Worm (Caenorhabditis elegans) whole organism, L2 larva: ENCODE measurements around the gene npl-4.1.
A peak's percentile ranks its signal among the peaks of the same experiment; 100 is the strongest.

Experiments
- C34F6.9 ChIP-seq: fragments of 150-350 bp; optimal IDR thresholded peaks from 2 replicates; lab custom pipeline; 2014; ENCODE audit warnings: missing biosample characterization, missing genetic modification characterization
- F13H6.1 ChIP-seq: sonication (generic microtip); optimal IDR thresholded peaks from 2 replicates; lab custom pipeline; 2016; ENCODE audit warnings: missing genetic modification characterization, missing compliant biosample characterization
- R02D3.7 ChIP-seq: fragments of 150-350 bp; optimal IDR thresholded peaks from 2 replicates; lab custom pipeline; 2014; ENCODE audit warnings: missing biosample characterization, missing genetic modification characterization
- Y55F3AM.14 ChIP-seq: fragments of 200-800 bp; sonication (Bioruptor generic); optimal IDR thresholded peaks from 2 replicates; lab custom pipeline; 2018; ENCODE audit warnings: mild to moderate bottlenecking, missing genetic modification characterization, missing compliant biosample characterization
- ZK546.5 ChIP-seq: sonication (generic microtip); optimal IDR thresholded peaks from 2 replicates; lab custom pipeline; 2017; ENCODE audit warnings: missing biosample characterization, missing genetic modification characterization
- alr-1 ChIP-seq: fragments of 150-350 bp; optimal IDR thresholded peaks from 2 replicates; lab custom pipeline; 2014; ENCODE audit warnings: missing biosample characterization, missing genetic modification characterization
- aly-2 ChIP-seq: fragments of 150-350 bp; optimal IDR thresholded peaks from 2 replicates; lab custom pipeline; 2014; ENCODE audit warnings: missing biosample characterization, missing genetic modification characterization
- ama-1 ChIP-seq: fragments of 150-350 bp; optimal IDR thresholded peaks from 2 replicates; lab custom pipeline; 2018; ENCODE audit warnings: inconsistent platforms
- blmp-1 ChIP-seq: sonication (generic microtip); optimal IDR thresholded peaks from 2 replicates; lab custom pipeline; 2017; ENCODE audit warnings: missing genetic modification characterization, mild to moderate bottlenecking, missing compliant biosample characterization, antibody characterized with exemption, moderate library complexity; ENCODE audit not compliant: insufficient read depth
- ceh-82 ChIP-seq: fragments of 150-350 bp; optimal IDR thresholded peaks from 2 replicates; lab custom pipeline; 2014; ENCODE audit warnings: missing biosample characterization, missing genetic modification characterization
- crh-2 ChIP-seq: sonication (generic microtip); optimal IDR thresholded peaks from 2 replicates; lab custom pipeline; 2017; ENCODE audit warnings: missing biosample characterization, missing genetic modification characterization
- dmd-4 ChIP-seq: sonication (generic microtip); optimal IDR thresholded peaks from 2 replicates; lab custom pipeline; 2017; ENCODE audit warnings: missing biosample characterization, missing genetic modification characterization
- egl-27 ChIP-seq: sonication (generic microtip); optimal IDR thresholded peaks from 3 replicates; lab custom pipeline; 2017; ENCODE audit warnings: missing biosample characterization, missing genetic modification reagents, missing genetic modification characterization
- elt-3 ChIP-seq: sonication (generic microtip); optimal IDR thresholded peaks from 2 replicates; lab custom pipeline; 2017; ENCODE audit warnings: missing biosample characterization, missing genetic modification characterization
- fos-1 ChIP-seq: fragments of 150-350 bp; optimal IDR thresholded peaks from 2 replicates; lab custom pipeline; 2014; ENCODE audit warnings: missing biosample characterization, missing genetic modification characterization
- gmeb-1 ChIP-seq: fragments of 150-350 bp; optimal IDR thresholded peaks from 2 replicates; lab custom pipeline; 2014; ENCODE audit warnings: missing biosample characterization, missing genetic modification characterization
- lin-11 ChIP-seq: fragments of 150-350 bp; sonication (generic microtip); optimal IDR thresholded peaks from 2 replicates; lab custom pipeline; 2014; ENCODE audit warnings: missing biosample characterization, missing genetic modification characterization, inconsistent platforms, mixed read lengths
- lin-13 ChIP-seq: fragments of 150-350 bp; optimal IDR thresholded peaks from 2 replicates; lab custom pipeline; 2014; ENCODE audit warnings: missing biosample characterization, missing genetic modification reagents, missing genetic modification characterization
- lin-39 ChIP-seq: fragments of 150-350 bp; optimal IDR thresholded peaks from 2 replicates; lab custom pipeline; 2014; ENCODE audit warnings: missing biosample characterization, missing genetic modification reagents, missing genetic modification characterization
- lsy-2 ChIP-seq, 2 experiments: fragments of 150-350 bp in 1 of 2; sonication (generic microtip) in 1 of 2; optimal IDR thresholded peaks; 2 replicates each; lab custom pipeline; 2014 to 2017; ENCODE audit warnings: missing biosample characterization in 2 of 2, missing genetic modification characterization in 2 of 2
- mab-5 ChIP-seq: fragments of 150-350 bp; optimal IDR thresholded peaks from 2 replicates; lab custom pipeline; 2014; ENCODE audit warnings: missing biosample characterization, missing genetic modification characterization
- mbf-1 ChIP-seq: sonication (generic microtip); optimal IDR thresholded peaks from 2 replicates; lab custom pipeline; 2017; ENCODE audit warnings: missing biosample characterization, missing genetic modification characterization
- mdl-1 ChIP-seq, 2 experiments: fragments of 150-350 bp in 1 of 2; sonication (generic microtip) in 1 of 2; optimal IDR thresholded peaks; 2 replicates each; lab custom pipeline; 2017; ENCODE audit warnings: missing biosample characterization in 2 of 2, missing genetic modification characterization in 2 of 2
- nhr-10 ChIP-seq: sonication (generic microtip); optimal IDR thresholded peaks from 2 replicates; lab custom pipeline; 2017; ENCODE audit warnings: missing biosample characterization, missing genetic modification characterization
- nhr-11 ChIP-seq: fragments of 150-350 bp; optimal IDR thresholded peaks from 2 replicates; lab custom pipeline; 2014; ENCODE audit warnings: missing biosample characterization, missing genetic modification characterization
- nhr-129 ChIP-seq: fragments of 150-350 bp; optimal IDR thresholded peaks from 2 replicates; lab custom pipeline; 2014; ENCODE audit warnings: missing biosample characterization, missing genetic modification characterization
- nhr-21 ChIP-seq: fragments of 150-350 bp; optimal IDR thresholded peaks from 2 replicates; lab custom pipeline; 2014; ENCODE audit warnings: missing biosample characterization, missing genetic modification characterization
- nhr-25 ChIP-seq: fragments of 150-350 bp; sonication (generic microtip); optimal IDR thresholded peaks from 3 replicates; lab custom pipeline; 2014; ENCODE audit warnings: missing biosample characterization, missing genetic modification characterization
- nhr-77 ChIP-seq: fragments of 150-350 bp; optimal IDR thresholded peaks from 2 replicates; lab custom pipeline; 2014; ENCODE audit warnings: missing biosample characterization, missing genetic modification characterization
- peb-1 ChIP-seq: fragments of 150-350 bp; optimal IDR thresholded peaks from 2 replicates; lab custom pipeline; 2014; ENCODE audit warnings: missing biosample characterization, missing genetic modification characterization
- sem-4 ChIP-seq: fragments of 150-350 bp; optimal IDR thresholded peaks from 2 replicates; lab custom pipeline; 2014; ENCODE audit warnings: missing biosample characterization, missing genetic modification reagents, missing genetic modification characterization
- skn-1 ChIP-seq: sonication (generic microtip); optimal IDR thresholded peaks from 2 replicates; lab custom pipeline; 2017; ENCODE audit warnings: missing biosample characterization, missing genetic modification characterization
- sma-3 ChIP-seq: sonication (generic microtip); optimal IDR thresholded peaks from 2 replicates; lab custom pipeline; 2016; ENCODE audit warnings: missing genetic modification reagents, missing genetic modification characterization, missing compliant biosample characterization
- sma-9 ChIP-seq, 2 experiments: fragments of 150-350 bp in 1 of 2; sonication (generic microtip) in 1 of 2; optimal IDR thresholded peaks; 2 replicates each; lab custom pipeline; 2014 to 2016; ENCODE audit warnings: missing genetic modification characterization in 2 of 2, mild to moderate bottlenecking in 1 of 2, missing biosample characterization in 1 of 2, missing compliant biosample characterization in 1 of 2, missing genetic modification reagents in 1 of 2, moderate library complexity in 1 of 2
- snpc-4 ChIP-seq: fragments of 150-350 bp; optimal IDR thresholded peaks from 2 replicates; lab custom pipeline; 2014; ENCODE audit warnings: missing biosample characterization, missing genetic modification characterization
- unc-39 ChIP-seq: fragments of 150-350 bp; optimal IDR thresholded peaks from 2 replicates; lab custom pipeline; 2014; ENCODE audit warnings: missing biosample characterization, missing genetic modification characterization
- unc-55 ChIP-seq: fragments of 150-350 bp; sonication (generic microtip); optimal IDR thresholded peaks from 3 replicates; lab custom pipeline; 2014; ENCODE audit warnings: missing biosample characterization, missing genetic modification reagents, missing genetic modification characterization
- unc-62 ChIP-seq: fragments of 150-350 bp; optimal IDR thresholded peaks from 2 replicates; lab custom pipeline; 2014; ENCODE audit warnings: missing biosample characterization, missing genetic modification reagents, missing genetic modification characterization
- zag-1 ChIP-seq: fragments of 150-350 bp; optimal IDR thresholded peaks from 2 replicates; lab custom pipeline; 2014; ENCODE audit warnings: missing biosample characterization, missing genetic modification characterization
- ztf-11 ChIP-seq: sonication (generic microtip); optimal IDR thresholded peaks from 2 replicates; lab custom pipeline; 2017; ENCODE audit warnings: missing biosample characterization, missing genetic modification characterization
- ztf-4 ChIP-seq: fragments of 150-350 bp; optimal IDR thresholded peaks from 2 replicates; lab custom pipeline; 2014; ENCODE audit warnings: missing biosample characterization, missing genetic modification characterization

Gene npl-4.1

ce11 chrII:5593377-5593932 is 37.7 kb upstream of the npl-4.1 start, which contains the start of gene cdc-14 (continued):
- TF ChIP-seq nhr-10 (tag; lab: Kevin White, UChicago) (no peak), zag-1 (tag; lab: Kevin White, UChicago) (no peak), snpc-4 (peak; percentile 74), nhr-77 (tag; lab: Kevin White, UChicago) (no peak), R02D3.7 (no peak), ZK546.5 (no peak), lsy-2 (tag; optimal IDR thresholded peaks at IDR 0.05; lab: Kevin White, UChicago) (peak in 1 of 2 experiments; percentile 82)

DNA sequence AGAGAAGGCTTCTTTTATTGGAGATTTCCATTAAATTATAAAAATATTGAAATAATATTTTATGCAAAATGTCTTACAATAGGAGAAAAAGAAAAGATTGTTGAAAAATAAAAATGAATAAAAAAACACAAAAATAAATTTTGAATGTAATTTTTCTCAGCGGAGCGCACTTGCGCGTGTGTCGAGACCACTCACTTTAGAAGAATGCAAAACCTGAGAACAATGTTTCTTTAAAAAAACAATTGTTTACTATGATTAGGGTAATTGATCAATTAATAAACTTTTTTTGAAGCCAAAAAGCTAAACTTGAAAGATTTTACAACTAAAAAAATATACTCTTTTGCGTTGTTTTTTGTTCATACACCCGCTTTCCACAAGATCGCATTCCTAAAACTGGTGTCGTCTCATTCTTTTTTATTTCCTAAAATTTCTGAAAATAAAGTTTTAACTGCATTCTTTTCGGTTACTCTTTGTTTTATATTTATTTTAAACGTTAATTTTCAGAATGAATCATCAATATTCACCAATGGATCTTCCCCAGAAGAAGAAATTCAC is 36.9 kb upstream of the npl-4.1 start, which contains the start of gene ttc-4:
Gene ttc-4, plus strand, starts transcription at position 505 of the 555 bp plus-strand sequence.
- TF ChIP-seq nhr-25 (tag; lab: Kevin White, UChicago) (peak; percentile 22), lin-39 (tag; lab: Kevin White, UChicago) (no peak), peb-1 (tag; lab: Kevin White, UChicago) (no peak), elt-3 (tag; lab: Kevin White, UChicago) (no peak), crh-2 (tag; lab: Kevin White, UChicago) (peak; percentile 28), fos-1 (tag; lab: Kevin White, UChicago) (peak; percentile 25), egl-27 (tag; lab: Kevin White, UChicago) (no peak), C34F6.9 (peak; percentile 68), lin-11 (tag; lab: Kevin White, UChicago) (no peak), sma-9 (GFP tag; optimal IDR thresholded peaks at IDR 0.05; lab: Kevin White, UChicago) (no peak), sma-9 (tag; optimal IDR thresholded peaks at IDR 0.05; lab: Kevin White, UChicago) (no peak), F13H6.1 (tag; lab: Kevin White, UChicago) (peak; percentile 4), dmd-4 (no peak), nhr-129 (tag; lab: Kevin White, UChicago) (peak; percentile 27), sem-4 (no peak), sma-3 (GFP tag; lab: Kevin White, UChicago) (peak; percentile 20), unc-62 (GFP tag; lab: Kevin White, UChicago) (no peak), Y55F3AM.14 (no peak), nhr-10 (tag; lab: Kevin White, UChicago) (no peak), mab-5 (tag; lab: Kevin White, UChicago) (no peak), ZK546.5 (no peak), lsy-2 (tag; optimal IDR thresholded peaks at IDR 0.05; lab: Kevin White, UChicago) (peak in 1 of 2 experiments; percentile 66), R02D3.7 (no peak), aly-2 (tag; lab: Kevin White, UChicago) (no peak), lin-13 (peak; percentile 27), unc-55 (GFP tag; lab: Kevin White, UChicago) (peak; percentile 76)
- TF ChIP-seq, all 48 proteins: peak for 10

ce11 chrII:5596247-5596646 is 34.9 kb upstream of the npl-4.1 start, which contains the start of gene C17G10.1:
C17G10.1 (plus strand) TSS chrII:5596547.
- no peak for TF ChIP-seq sma-9 (GFP tag; optimal IDR thresholded peaks at IDR 0.05; lab: Kevin White, UChicago)
- no peak for TF ChIP-seq sma-9 (tag; optimal IDR thresholded peaks at IDR 0.05; lab: Kevin White, UChicago)
- TF ChIP-seq nhr-11: no peak
- no peak for TF ChIP-seq aly-2 (tag; lab: Kevin White, UChicago)
- TF ChIP-seq mdl-1 (tag; optimal IDR thresholded peaks at IDR 0.05; lab: Kevin White, UChicago): no peak
- no peak for TF ChIP-seq nhr-129 (tag; lab: Kevin White, UChicago)
- TF ChIP-seq sem-4: no peak
- no peak for TF ChIP-seq ztf-4 (tag; lab: Kevin White, UChicago)
- no peak for TF ChIP-seq F13H6.1 (tag; lab: Kevin White, UChicago)
- TF ChIP-seq nhr-77 (tag; lab: Kevin White, UChicago): no peak
- no peak for TF ChIP-seq unc-39 (tag; lab: Kevin White, UChicago)
- no peak for TF ChIP-seq crh-2 (tag; lab: Kevin White, UChicago)
- no peak for TF ChIP-seq ceh-82 (tag; lab: Kevin White, UChicago)
- TF ChIP-seq, all 48 proteins: peak for 0

ce11 chrII:5599326-5600044 is 31.7 kb upstream of the npl-4.1 start, which contains the start of gene C17G10.10:
C17G10.10 (minus strand) TSS chrII:5599376.
- no peak for TF ChIP-seq mbf-1
- TF ChIP-seq R02D3.7: no peak
- TF ChIP-seq unc-55 (GFP tag; lab: Kevin White, UChicago): no peak
- TF ChIP-seq lin-13: peak; percentile 53
- TF ChIP-seq lsy-2 (tag; optimal IDR thresholded peaks at IDR 0.05; lab: Kevin White, UChicago): peak; percentile 62 to 75
- no peak for TF ChIP-seq unc-62 (GFP tag; lab: Kevin White, UChicago)
- peak; percentile 72 for TF ChIP-seq egl-27 (tag; lab: Kevin White, UChicago)
- TF ChIP-seq gmeb-1 (tag; lab: Kevin White, UChicago): peak; percentile 82
- no peak for TF ChIP-seq skn-1 (tag; lab: Kevin White, UChicago)
- TF ChIP-seq dmd-4: no peak
- TF ChIP-seq ztf-11 (tag; lab: Kevin White, UChicago): no peak
- no peak for TF ChIP-seq alr-1 (tag; lab: Kevin White, UChicago)
- TF ChIP-seq nhr-129 (tag; lab: Kevin White, UChicago): peak; percentile 45
- no peak for TF ChIP-seq sem-4
- no peak for TF ChIP-seq unc-39 (tag; lab: Kevin White, UChicago)
- TF ChIP-seq nhr-10 (tag; lab: Kevin White, UChicago): peak; percentile 9
- peak; percentile 62 for TF ChIP-seq nhr-25 (tag; lab: Kevin White, UChicago)
- no peak for TF ChIP-seq blmp-1 (tag; lab: Kevin White, UChicago)
- TF ChIP-seq mab-5 (tag; lab: Kevin White, UChicago): no peak
- TF ChIP-seq ceh-82 (tag; lab: Kevin White, UChicago): no peak
- TF ChIP-seq crh-2 (tag; lab: Kevin White, UChicago): peak; percentile 69
- peak; percentile 98 for TF ChIP-seq ama-1 (lab: Kevin White, UChicago)
- TF ChIP-seq nhr-21: peak; percentile 78
- peak; percentile 20 for TF ChIP-seq C34F6.9
